Worm (Caenorhabditis elegans): ENCODE results near the gene T07A5.1.
A peak's percentile ranks its signal among the peaks of the same experiment; 100 is the strongest.

The T07A5.1 gene

ce11 chrIII:10270778-10271307 lies 35.2 kb downstream of the T07A5.1 start, which contains the start of gene cnk-1 (continued):
- TF ChIP-seq snpc-4 (tag; optimal IDR thresholded peaks at IDR 0.05): no peak
- peak; percentile 76 for TF ChIP-seq F49E8.2 (tag; optimal IDR thresholded peaks at IDR 0.05; ENCODE audit: borderline replicate concordance)
- no peak for TF ChIP-seq ces-1 (GFP tag; optimal IDR thresholded peaks at IDR 0.05)
- no peak for TF ChIP-seq nhr-237 (tag; optimal IDR thresholded peaks at IDR 0.05)
- peak; percentile 36 for TF ChIP-seq R02D3.7 (tag; optimal IDR thresholded peaks at IDR 0.05)
- TF ChIP-seq egl-27 (tag; optimal IDR thresholded peaks at IDR 0.05): no peak
- no peak for TF ChIP-seq spr-1 (tag; optimal IDR thresholded peaks at IDR 0.05)
- no peak for TF ChIP-seq ztf-7 (tag; optimal IDR thresholded peaks at IDR 0.05)
- no peak for TF ChIP-seq zag-1 (tag; optimal IDR thresholded peaks at IDR 0.05)
- peak; percentile 98 for TF ChIP-seq dmd-6 (GFP tag; IDR thresholded peaks at IDR 0.05)
- peak; percentile 97 for TF ChIP-seq T26A8.4 (GFP tag; IDR thresholded peaks at IDR 0.05)

ce11 chrIII:10266824-10267223 lies 39.2 kb downstream of the T07A5.1 start, which contains the start of gene inpp-4B:
Gene inpp-4B, minus strand, starts transcription at chrIII:10266877.
- TF ChIP-seq ZK337.2 (GFP tag; IDR thresholded peaks at IDR 0.05): 0 out of 2 replicates have a peak, but pooled peaks have one; percentile 8
- peak; percentile 17 for TF ChIP-seq mes-2 (tag; optimal IDR thresholded peaks at IDR 0.05; ENCODE audit: poor library complexity, severe bottlenecking)
- 0 out of 2 replicates have a peak, but pooled peaks have one; percentile 14 for TF ChIP-seq hmg-1.1 (GFP tag; IDR thresholded peaks at IDR 0.05)
- peak; percentile 57; the same call in 1 of the 2 replicates for TF ChIP-seq lin-38 (GFP tag; IDR thresholded peaks at IDR 0.05)

- no peak for TF ChIP-seq mdt-29 (GFP tag; IDR thresholded peaks at IDR 0.05)
- no peak for TF ChIP-seq hmg-1.1 (GFP tag; IDR thresholded peaks at IDR 0.05)
- TF ChIP-seq zfp-2 (tag; optimal IDR thresholded peaks at IDR 0.05): no peak
- TF ChIP-seq zip-11 (GFP tag; IDR thresholded peaks at IDR 0.05): no peak
- no peak for TF ChIP-seq F44E2.7 (GFP tag; IDR thresholded peaks at IDR 0.05)
- TF ChIP-seq saeg-2 (GFP tag; IDR thresholded peaks at IDR 0.05): no peak
- TF ChIP-seq ceh-82 (tag; optimal IDR thresholded peaks at IDR 0.05): no peak
- TF ChIP-seq aha-1 (tag): no peak
- TF ChIP-seq rbr-2 (tag; optimal IDR thresholded peaks at IDR 0.05): no peak
- no peak for TF ChIP-seq lin-1 (GFP tag; IDR thresholded peaks at IDR 0.05)
- no peak for TF ChIP-seq madf-9 (GFP tag; conservative IDR thresholded peaks at IDR 0.05)
- no peak for TF ChIP-seq arid-1 (GFP tag; conservative IDR thresholded peaks at IDR 0.05)
- no peak for TF ChIP-seq nhr-48 (tag; optimal IDR thresholded peaks at IDR 0.05)
- no peak for TF ChIP-seq ztf-11 (tag; optimal IDR thresholded peaks at IDR 0.05)
- no peak for TF ChIP-seq dmd-6 (GFP tag; IDR thresholded peaks at IDR 0.05)
- TF ChIP-seq nhr-28 (tag; optimal IDR thresholded peaks at IDR 0.05): no peak
Observed at ce11 chrIII:10261682-10262081, 44.3 kb downstream of the T07A5.1 start, which contains the start of gene bbs-5. Gene bbs-5, minus strand, starts transcription at chrIII:10261782.

ce11 chrIII:10261256-10261655 lies 44.7 kb downstream of the T07A5.1 start:
- TF ChIP-seq nhr-111 (GFP tag; optimal IDR thresholded peaks at IDR 0.05) (no peak), unc-62 (GFP tag; optimal IDR thresholded peaks at IDR 0.05 in 1 of 2) (peak in 1 of 2 experiments; percentile 94), unc-62 (tag; optimal IDR thresholded peaks at IDR 0.05) (no peak), hlh-30 (tag; optimal IDR thresholded peaks at IDR 0.05; ENCODE audit: insufficient read depth) (no peak), F26F4.8 (GFP tag; conservative IDR thresholded peaks at IDR 0.05) (no peak), T26A8.4 (GFP tag; IDR thresholded peaks at IDR 0.05) (no peak)

ce11 chrIII:10258641-10259040 lies 47.4 kb downstream of the T07A5.1 start, which contains the start of gene rip-1:
Gene rip-1, minus strand, starts transcription at chrIII:10258741.
- TF ChIP-seq ztf-7 (tag; optimal IDR thresholded peaks at IDR 0.05) (no peak), ama-1 (optimal IDR thresholded peaks at IDR 0.05) (no peak), mep-1 (tag; optimal IDR thresholded peaks at IDR 0.05) (no peak)
